Fruit fly (Drosophila melanogaster) whole organism, embryonic: ENCODE measurements around the gene CG31493.

Experiments
- Adf1 ChIP-seq: fragments of 200-800 bp; sonication (Bioruptor generic); IDR thresholded peaks from 2 replicates; pipeline ENCODE4 v1.3.6; 2022; ENCODE audit warnings: missing biosample characterization, missing genetic modification characterization
- CG10366 ChIP-seq: fragments of 200-800 bp; sonication (Bioruptor generic); IDR thresholded peaks from 2 replicates; pipeline ENCODE4 v1.3.6; 2022; ENCODE audit warnings: missing biosample characterization, missing genetic modification characterization
- CG10431 ChIP-seq: fragments of 200-800 bp; sonication (Bioruptor generic); optimal IDR thresholded peaks from 3 replicates; lab custom pipeline; 2018; ENCODE audit warnings: missing biosample characterization, mild to moderate bottlenecking, missing genetic modification characterization
- CG13123 ChIP-seq: fragments of 200-800 bp; sonication (Bioruptor generic); optimal IDR thresholded peaks from 2 replicates; lab custom pipeline; 2016; ENCODE audit warnings: missing biosample characterization, missing genetic modification characterization
- CG14441 ChIP-seq: fragments of 200-800 bp; sonication (Bioruptor generic); IDR thresholded peaks from 2 replicates; pipeline ENCODE4 v1.3.6; 2022; ENCODE audit warnings: missing biosample characterization, missing genetic modification characterization
- CG15514 ChIP-seq: fragments of 200-800 bp; sonication (Bioruptor generic); optimal IDR thresholded peaks from 3 replicates; lab custom pipeline; 2017; ENCODE audit warnings: missing biosample characterization, missing genetic modification characterization, mild to moderate bottlenecking, moderate library complexity, missing genetic modification reagents
- CG1647 ChIP-seq: fragments of 200-800 bp; sonication (Bioruptor generic); optimal IDR thresholded peaks from 3 replicates; lab custom pipeline; 2016; ENCODE audit warnings: missing biosample characterization, missing genetic modification characterization
- CG17385 ChIP-seq: fragments of 200-800 bp; sonication (Bioruptor generic); optimal IDR thresholded peaks from 3 replicates; lab custom pipeline; 2018; ENCODE audit warnings: missing biosample characterization, mild to moderate bottlenecking, missing genetic modification characterization
- CG18011 ChIP-seq: fragments of 200-800 bp; sonication (Bioruptor generic); optimal IDR thresholded peaks from 2 replicates; lab custom pipeline; 2017; ENCODE audit warnings: missing biosample characterization, missing genetic modification characterization, mild to moderate bottlenecking, moderate library complexity, missing genotype
- CG18599 ChIP-seq: fragments of 200-800 bp; sonication (Bioruptor generic); optimal IDR thresholded peaks from 3 replicates; lab custom pipeline; 2017; ENCODE audit warnings: missing biosample characterization, missing genetic modification characterization, mild to moderate bottlenecking, moderate library complexity, missing genetic modification reagents
- CG2129 ChIP-seq: fragments of 200-800 bp; sonication (Bioruptor generic); IDR thresholded peaks from 2 replicates; pipeline ENCODE4 v1.3.6; 2022; ENCODE audit warnings: missing biosample characterization, missing genetic modification characterization; ENCODE audit not compliant: partially characterized antibody
- CG30403 ChIP-seq: fragments of 200-800 bp; sonication (Bioruptor generic); optimal IDR thresholded peaks from 3 replicates; lab custom pipeline; 2016; ENCODE audit warnings: missing biosample characterization, missing genetic modification characterization
- CG31441 ChIP-seq: fragments of 200-800 bp; sonication (Bioruptor generic); IDR thresholded peaks from 2 replicates; pipeline ENCODE4 v1.3.6; 2022; ENCODE audit warnings: missing biosample characterization, missing genetic modification characterization
- CG3281 ChIP-seq: fragments of 200-800 bp; sonication (Bioruptor generic); optimal IDR thresholded peaks from 3 replicates; lab custom pipeline; 2017; ENCODE audit warnings: missing biosample characterization, mild to moderate bottlenecking, missing genetic modification characterization
- CG42726 ChIP-seq: fragments of 200-800 bp; sonication (Bioruptor generic); IDR thresholded peaks from 2 replicates; pipeline ENCODE4 v1.3.6; 2022; ENCODE audit warnings: missing biosample characterization, missing genetic modification characterization; ENCODE audit not compliant: partially characterized antibody
- CG4360 ChIP-seq: fragments of 200-800 bp; sonication (Bioruptor generic); IDR thresholded peaks from 2 replicates; pipeline ENCODE4 v1.3.6; 2022; ENCODE audit warnings: missing biosample characterization, missing genetic modification characterization
- CG6272 ChIP-seq: fragments of 200-800 bp; sonication (Bioruptor generic); IDR thresholded peaks from 2 replicates; pipeline ENCODE4 v1.3.6; 2022; ENCODE audit warnings: missing biosample characterization, missing genetic modification characterization
- CG6683 ChIP-seq: fragments of 200-800 bp; sonication (Bioruptor generic); optimal IDR thresholded peaks from 2 replicates; lab custom pipeline; 2017; ENCODE audit warnings: missing biosample characterization, mild to moderate bottlenecking, missing genetic modification characterization, missing genetic modification reagents
- CG7271 ChIP-seq: fragments of 200-800 bp; sonication (Bioruptor generic); optimal IDR thresholded peaks from 2 replicates; lab custom pipeline; 2018; ENCODE audit warnings: missing biosample characterization, mild to moderate bottlenecking, missing genetic modification characterization, moderate library complexity
- CG8290 ChIP-seq, 3 experiments: fragments of 200-800 bp; sonication (Bioruptor generic); optimal IDR thresholded peaks; 2 replicates each; lab custom pipeline; 2016 to 2019; ENCODE audit warnings: missing biosample characterization in 3 of 3, missing genetic modification characterization in 3 of 3, mild to moderate bottlenecking in 2 of 3, moderate library complexity in 1 of 3
- CG9609 ChIP-seq: fragments of 200-800 bp; sonication (Bioruptor generic); optimal IDR thresholded peaks from 3 replicates; lab custom pipeline; 2016; ENCODE audit warnings: missing biosample characterization, missing genetic modification characterization
- Chrac-16 ChIP-seq: fragments of 200-800 bp; sonication (Bioruptor generic); optimal IDR thresholded peaks from 3 replicates; lab custom pipeline; 2016; ENCODE audit warnings: missing biosample characterization, missing genetic modification characterization
- Dip3 ChIP-seq: fragments of 200-800 bp; sonication (Bioruptor generic); optimal IDR thresholded peaks from 3 replicates; lab custom pipeline; 2016; ENCODE audit warnings: missing biosample characterization, missing genetic modification characterization
- Dll ChIP-seq: fragments of 200-800 bp; sonication (Bioruptor generic); IDR thresholded peaks from 4 replicates; pipeline ENCODE4 v1.3.6; 2022; ENCODE audit warnings: missing biosample characterization, missing genetic modification characterization; ENCODE audit not compliant: partially characterized antibody
- HLH54F ChIP-seq: fragments of 200-800 bp; sonication (Bioruptor generic); optimal IDR thresholded peaks from 3 replicates; lab custom pipeline; 2016; ENCODE audit warnings: missing biosample characterization, missing genetic modification characterization
- Hr51 ChIP-seq, 2 experiments: fragments of 200-800 bp; sonication (Bioruptor generic); optimal IDR thresholded peaks; 2 replicates in 1 of 2; 3 replicates in 1 of 2; lab custom pipeline; 2016 to 2018; ENCODE audit warnings: missing biosample characterization in 2 of 2, missing genetic modification characterization in 2 of 2, mild to moderate bottlenecking in 1 of 2, moderate library complexity in 1 of 2
- Kr ChIP-seq: fragments of 200-800 bp; sonication (Bioruptor generic); optimal IDR thresholded peaks from 2 replicates; lab custom pipeline; 2017; ENCODE audit warnings: missing biosample characterization, mild to moderate bottlenecking, missing genetic modification characterization
- NfI ChIP-seq: fragments of 200-800 bp; sonication (Bioruptor generic); optimal IDR thresholded peaks from 3 replicates; lab custom pipeline; 2018; ENCODE audit warnings: missing biosample characterization, mild to moderate bottlenecking, missing genetic modification characterization, moderate library complexity
- Oli ChIP-seq: fragments of 200-800 bp; sonication (Bioruptor generic); optimal IDR thresholded peaks from 2 replicates; lab custom pipeline; 2018; ENCODE audit warnings: missing biosample characterization, mild to moderate bottlenecking, missing genetic modification characterization, moderate library complexity
- Tbp ChIP-seq: fragments of >200 bp; optimal IDR thresholded peaks from 2 replicates; lab custom pipeline; 2018; ENCODE audit warnings: missing biosample characterization, missing genetic modification characterization
- Xbp1 ChIP-seq: fragments of 200-800 bp; sonication (Bioruptor generic); optimal IDR thresholded peaks from 3 replicates; lab custom pipeline; 2016; ENCODE audit warnings: missing biosample characterization, mild to moderate bottlenecking, missing genetic modification characterization
- bigmax ChIP-seq: fragments of 200-800 bp; sonication (Bioruptor generic); optimal IDR thresholded peaks from 2 replicates; lab custom pipeline; 2018; ENCODE audit warnings: missing biosample characterization, mild to moderate bottlenecking, missing genetic modification characterization
- btn ChIP-seq: fragments of 200-800 bp; sonication (Bioruptor generic); optimal IDR thresholded peaks from 2 replicates; lab custom pipeline; 2016; ENCODE audit warnings: missing biosample characterization, missing genetic modification characterization
- caup ChIP-seq: fragments of 200-800 bp; sonication (Bioruptor generic); optimal IDR thresholded peaks from 3 replicates; lab custom pipeline; 2017; ENCODE audit warnings: missing biosample characterization, mild to moderate bottlenecking, missing genetic modification characterization, moderate library complexity; ENCODE audit not compliant: severe bottlenecking
- chm ChIP-seq: fragments of 200-800 bp; sonication (Bioruptor generic); IDR thresholded peaks from 2 replicates; pipeline ENCODE4 v1.3.6; 2022; ENCODE audit warnings: missing biosample characterization, missing genetic modification characterization
- eyg ChIP-seq: fragments of 200-800 bp; sonication (Bioruptor generic); optimal IDR thresholded peaks from 3 replicates; lab custom pipeline; 2016; ENCODE audit warnings: missing biosample characterization, missing genetic modification characterization
- fd102C ChIP-seq: fragments of 200-800 bp; sonication (Bioruptor generic); optimal IDR thresholded peaks from 2 replicates; lab custom pipeline; 2018; ENCODE audit warnings: missing biosample characterization, mild to moderate bottlenecking, missing genetic modification characterization, moderate library complexity
- hkb ChIP-seq, 2 experiments: fragments of 200-800 bp in 1 of 2; fragments of >200 bp in 1 of 2; sonication (Bioruptor generic) in 1 of 2; IDR thresholded peaks in 1 of 2; optimal IDR thresholded peaks in 1 of 2; 2 replicates each; pipeline versions ENCODE4 v1.3.6 to Lab custom; 2017 to 2022; ENCODE audit warnings: missing biosample characterization in 1 of 2, missing genetic modification characterization in 1 of 2
- hth ChIP-seq: fragments of >200 bp; optimal IDR thresholded peaks from 2 replicates; lab custom pipeline; 2017; ENCODE audit warnings: inconsistent platforms
- ind ChIP-seq: fragments of 200-800 bp; sonication (Bioruptor generic); optimal IDR thresholded peaks from 3 replicates; lab custom pipeline; 2016; ENCODE audit warnings: missing biosample characterization, missing genetic modification characterization
- nau ChIP-seq: fragments of 200-800 bp; sonication (Bioruptor generic); optimal IDR thresholded peaks from 3 replicates; lab custom pipeline; 2017; ENCODE audit warnings: missing biosample characterization, mild to moderate bottlenecking, missing genetic modification characterization, missing genetic modification reagents
- nerfin-2 ChIP-seq: fragments of 200-800 bp; sonication (Bioruptor generic); IDR thresholded peaks from 2 replicates; pipeline ENCODE4 v1.3.6; 2022; ENCODE audit warnings: missing biosample characterization, missing genetic modification characterization; ENCODE audit not compliant: partially characterized antibody
- oc ChIP-seq: fragments of 200-800 bp; sonication (Bioruptor generic); optimal IDR thresholded peaks from 2 replicates; lab custom pipeline; 2018; ENCODE audit warnings: missing biosample characterization, mild to moderate bottlenecking, missing genetic modification characterization, moderate library complexity
- run ChIP-seq: fragments of 200-800 bp; sonication (Bioruptor generic); optimal IDR thresholded peaks from 3 replicates; lab custom pipeline; 2018; ENCODE audit warnings: missing biosample characterization, mild to moderate bottlenecking, missing genetic modification characterization
- scrt ChIP-seq: fragments of 200-800 bp; sonication (Bioruptor generic); optimal IDR thresholded peaks from 2 replicates; lab custom pipeline; 2018; ENCODE audit warnings: missing biosample characterization, mild to moderate bottlenecking, missing genetic modification characterization, moderate library complexity
- sens ChIP-seq: fragments of 200-800 bp; sonication (Bioruptor generic); peaks from one replicate; lab custom pipeline; 2016; ENCODE audit warnings: missing biosample characterization, missing genetic modification characterization
- unc-4 ChIP-seq: fragments of 200-800 bp; sonication (Bioruptor generic); IDR thresholded peaks from 2 replicates; pipeline ENCODE4 v1.3.6; 2022; ENCODE audit warnings: missing biosample characterization, missing genetic modification characterization; ENCODE audit not compliant: partially characterized antibody

The CG31493 gene

dm6 chr3R:7144245-7144904, 13.0 kb downstream of the CG31493 start, which contains the start of the genes CG14610 and CG2656 (continued):
- TF ChIP-seq caup (GFP tag; lab: Kevin White, UChicago) (peak; percentile 78), CG18011 (peak; percentile 72), CG18599 (GFP tag; lab: Kevin White, UChicago) (peak; percentile 74), Hr51 (GFP tag; optimal IDR thresholded peaks at IDR 0.05; lab: Kevin White, UChicago) (peak; percentile 44 to 82), CG4360 (no peak; the same call in 1 of the 2 replicates), Dip3 (GFP tag; lab: Kevin White, UChicago) (peak; percentile 82), CG6683 (GFP tag; lab: Kevin White, UChicago) (peak; percentile 27), chm (GFP tag; lab: Robert Waterston, UW) (peak; percentile 47; the same call in 1 of the 2 replicates), Kr (GFP tag; lab: Kevin White, UChicago) (no peak), bigmax (GFP tag; lab: Kevin White, UChicago) (no peak), NfI (GFP tag; lab: Kevin White, UChicago) (peak; percentile 80), CG13123 (GFP tag; lab: Kevin White, UChicago) (peak; percentile 68), CG31441 (0 out of 2 replicates have a peak, but pooled peaks have one; percentile 22), CG10431 (GFP tag; lab: Kevin White, UChicago) (no peak), CG15514 (GFP tag; lab: Kevin White, UChicago) (peak; percentile 82), Chrac-16 (GFP tag; lab: Kevin White, UChicago) (peak; percentile 89), nerfin-2 (no peak), CG6272 (GFP tag; lab: Robert Waterston, UW) (no peak; the same call in 1 of the 2 replicates), btn (GFP tag; lab: Kevin White, UChicago) (peak; percentile 51), hth (lab: Kevin White, UChicago) (no peak), CG14441 (GFP tag; lab: Robert Waterston, UW) (no peak; the same call in 1 of the 2 replicates), CG3281 (GFP tag; lab: Kevin White, UChicago) (peak; percentile 49), scrt (GFP tag; lab: Kevin White, UChicago) (no peak), run (tag; lab: Kevin White, UChicago) (no peak), CG1647 (GFP tag; lab: Kevin White, UChicago) (peak; percentile 79), fd102C (GFP tag; lab: Kevin White, UChicago) (no peak), Oli (peak; percentile 36), Dll (GFP tag; lab: Robert Waterston, UW) (peak; percentile 52; the same call in 2 of the 4 replicates), eyg (peak; percentile 48), CG7271 (tag; lab: Kevin White, UChicago) (no peak), CG42726 (peak; percentile 7; the same call in 1 of the 2 replicates), ind (GFP tag; lab: Kevin White, UChicago) (peak; percentile 89), CG10366 (GFP tag; lab: Robert Waterston, UW) (peak; percentile 61), sens (GFP tag; lab: Kevin White, UChicago) (peak; percentile 96), CG30403 (GFP tag; lab: Kevin White, UChicago) (peak; percentile 87), CG9609 (GFP tag; lab: Kevin White, UChicago) (peak; percentile 86), CG8290 (GFP tag; optimal IDR thresholded peaks at IDR 0.05; lab: Kevin White, UChicago) (peak; percentile 62), CG8290 (tag; optimal IDR thresholded peaks at IDR 0.05; lab: Kevin White, UChicago) (peak in 1 of 2 experiments; percentile 93), nau (GFP tag; lab: Kevin White, UChicago) (no peak), hkb (optimal IDR thresholded peaks at IDR 0.05; lab: Kevin White, UChicago) (no peak), hkb (GFP tag; IDR thresholded peaks at IDR 0.05; lab: Robert Waterston, UW) (peak; percentile 65), CG17385 (peak; percentile 49), CG2129 (GFP tag; lab: Robert Waterston, UW) (no peak), unc-4 (peak; percentile 58), Xbp1 (GFP tag; lab: Kevin White, UChicago) (peak; percentile 93), Adf1 (GFP tag; lab: Robert Waterston, UW) (0 out of 2 replicates have a peak, but pooled peaks have one; percentile 16), Tbp (GFP tag; lab: Kevin White, UChicago) (no peak), HLH54F (GFP tag; lab: Kevin White, UChicago) (peak; percentile 90), oc (no peak)
